Fruit fly (Drosophila melanogaster): Measurements from ENCODE around the gene CG7272.

DNA sequence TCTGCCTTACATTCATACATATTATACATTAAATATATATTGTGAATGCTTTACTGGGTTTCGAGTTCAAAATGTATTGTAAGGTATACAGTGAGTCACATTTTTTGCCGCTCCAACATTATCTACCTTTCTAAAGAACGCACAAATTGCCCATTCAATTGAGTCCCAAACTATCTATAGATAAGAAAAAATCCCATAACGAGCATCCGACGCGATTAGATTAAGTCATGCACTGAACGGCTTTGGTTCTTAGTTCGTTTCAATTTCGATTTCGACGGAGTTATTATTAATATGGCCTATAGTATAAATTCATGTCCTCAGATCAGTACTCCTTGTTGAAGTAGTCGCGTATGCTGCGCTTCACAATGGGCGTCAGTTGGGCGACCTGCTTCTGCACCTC lies 16.8 kb downstream of the CG7272 start:
- TF ChIP-seq h (optimal IDR thresholded peaks at IDR 0.05), result no peak
- TF ChIP-seq Myc (optimal IDR thresholded peaks at IDR 0.05), result no peak
- TF ChIP-seq insv (optimal IDR thresholded peaks at IDR 0.05), result no peak
- TF ChIP-seq Sin3A (optimal IDR thresholded peaks at IDR 0.05), result no peak
- TF ChIP-seq psq (optimal IDR thresholded peaks at IDR 0.05), result no peak
- no peak for TF ChIP-seq ttk (optimal IDR thresholded peaks at IDR 0.05)
